Worm (Caenorhabditis elegans) whole organism, L3 larva: ENCODE data around the gene rga-3.

ENCODE experiments used
- R02D3.7 ChIP-seq: fragments of 150-350 bp; optimal IDR thresholded peaks from 2 replicates; lab custom pipeline; 2014; ENCODE audit warnings: missing biosample characterization, missing genetic modification characterization
- aly-2 ChIP-seq: fragments of 150-350 bp; optimal IDR thresholded peaks from 2 replicates; lab custom pipeline; 2014; ENCODE audit warnings: missing biosample characterization, missing genetic modification characterization
- hmg-11 ChIP-seq: sonication (generic microtip); optimal IDR thresholded peaks from 2 replicates; lab custom pipeline; 2016; ENCODE audit warnings: missing genetic modification characterization, missing compliant biosample characterization
- lin-39 ChIP-seq: fragments of 150-350 bp; optimal IDR thresholded peaks from 2 replicates; lab custom pipeline; 2018; ENCODE audit warnings: missing biosample characterization, missing genetic modification reagents, missing genetic modification characterization
- nhr-25 ChIP-seq: sonication (generic microtip); optimal IDR thresholded peaks from 2 replicates; lab custom pipeline; 2017; ENCODE audit warnings: missing biosample characterization, missing genetic modification characterization
- nhr-28 ChIP-seq: fragments of 150-350 bp; optimal IDR thresholded peaks from 2 replicates; lab custom pipeline; 2014; ENCODE audit warnings: missing biosample characterization, missing genetic modification characterization
- pha-4 ChIP-seq: fragments of 150-350 bp; optimal IDR thresholded peaks from 2 replicates; lab custom pipeline; 2014; ENCODE audit warnings: missing biosample characterization, missing genetic modification reagents, missing genetic modification characterization
- unc-62 ChIP-seq: fragments of 150-350 bp; sonication (generic microtip); optimal IDR thresholded peaks from 4 replicates; lab custom pipeline; 2014; ENCODE audit warnings: missing biosample characterization, missing genetic modification reagents, missing genetic modification characterization

DNA sequence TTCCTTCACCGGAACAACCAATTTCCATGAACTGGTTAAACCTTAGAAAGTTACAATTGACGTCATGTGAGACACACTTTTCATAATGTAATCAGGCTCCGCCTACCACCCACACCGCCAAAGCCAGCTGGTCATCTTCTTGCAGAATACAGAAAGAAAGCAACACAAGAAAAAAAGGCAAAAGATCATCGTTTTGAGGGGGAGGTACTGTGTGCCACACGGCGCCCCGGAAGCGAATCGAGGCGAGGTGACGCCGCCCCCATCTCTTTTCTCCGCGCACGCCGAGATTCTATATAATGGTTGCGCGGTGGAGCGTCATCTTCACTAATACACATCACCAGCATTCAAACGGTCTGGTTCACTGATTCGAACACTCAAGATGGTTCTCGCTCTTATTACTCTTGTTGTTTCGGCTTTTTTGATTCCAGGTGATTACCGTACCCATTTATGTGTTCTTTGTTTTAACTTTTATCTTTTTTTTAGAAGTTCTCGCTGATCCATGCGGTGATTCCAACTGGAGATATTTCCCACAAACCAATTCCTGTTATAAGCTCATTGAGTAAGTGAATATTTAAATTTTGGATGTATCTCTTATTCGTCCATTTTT lies 17.7 kb upstream of the rga-3 start, which contains the start of gene clec-1:
- no peak for TF ChIP-seq nhr-28 (tag; lab: Kevin White, UChicago)
- no peak for TF ChIP-seq aly-2 (tag; lab: Kevin White, UChicago)
- TF ChIP-seq unc-62 (GFP tag; lab: Kevin White, UChicago), result no peak
- no peak for TF ChIP-seq hmg-11 (tag; lab: Kevin White, UChicago)
- no peak for TF ChIP-seq nhr-25
- TF ChIP-seq pha-4 (tag; lab: Kevin White, UChicago), result no peak
- TF ChIP-seq R02D3.7, result no peak
- no peak for TF ChIP-seq lin-39 (tag; lab: Kevin White, UChicago)
